Fruit fly (Drosophila melanogaster): ENCODE results near the gene alpha-Man-Ib.

Gene alpha-Man-Ib

dm6 chr3R:29151621-29152092 is 39.0 kb upstream of the alpha-Man-Ib start, which contains the start of gene eIF2D (continued):
- TF ChIP-seq CG15514 (GFP tag; optimal IDR thresholded peaks at IDR 0.05), result peak; percentile 77
- peak; percentile 36 for TF ChIP-seq CG10543 (GFP tag; optimal IDR thresholded peaks at IDR 0.05)
- no peak for TF ChIP-seq ERR (GFP tag; optimal IDR thresholded peaks at IDR 0.05)
- peak; percentile 28 for TF ChIP-seq jumu (GFP tag; optimal IDR thresholded peaks at IDR 0.05)
- no peak for TF ChIP-seq jigr1 (GFP tag; IDR thresholded peaks at IDR 0.05)
- TF ChIP-seq tup (GFP tag; optimal IDR thresholded peaks at IDR 0.05), result no peak
- TF ChIP-seq Trl (optimal IDR thresholded peaks at IDR 0.05), result no peak
- TF ChIP-seq Trl (GFP tag; optimal IDR thresholded peaks at IDR 0.05), result peak; percentile 66
- TF ChIP-seq Hmr (GFP tag; optimal IDR thresholded peaks at IDR 0.05), result peak; percentile 65
- peak; percentile 54; the same call in 1 of the 2 replicates for TF ChIP-seq CG17328 (GFP tag; IDR thresholded peaks at IDR 0.05)
- TF ChIP-seq ranshi (GFP tag; IDR thresholded peaks at IDR 0.05), result peak; percentile 64; the same call in 1 of the 2 replicates
- TF ChIP-seq CG7357 (GFP tag; IDR thresholded peaks at IDR 0.05), result no peak
- TF ChIP-seq gsb-n (tag; optimal IDR thresholded peaks at IDR 0.05), result no peak
- no peak for TF ChIP-seq CG2202 (tag; optimal IDR thresholded peaks at IDR 0.05)
- peak; percentile 68 for TF ChIP-seq caup (GFP tag; optimal IDR thresholded peaks at IDR 0.05; ENCODE audit: severe bottlenecking)
- no peak for TF ChIP-seq Opbp (GFP tag; IDR thresholded peaks at IDR 0.05; ENCODE audit: partially characterized antibody)
- no peak for TF ChIP-seq CG10274 (GFP tag; optimal IDR thresholded peaks at IDR 0.05)
- peak; percentile 48 for TF ChIP-seq Drgx (GFP tag; IDR thresholded peaks at IDR 0.05)
- peak; percentile 50 for TF ChIP-seq Chrac-16 (GFP tag; optimal IDR thresholded peaks at IDR 0.05)

dm6 chr3R:29148072-29148471 is 35.5 kb upstream of the alpha-Man-Ib start, which contains the start of the genes CG11882 and Pglym78:
TSS of gene CG11882 (minus strand) at chr3R:29148172.
TSS of gene Pglym78 (plus strand) at chr3R:29148248.
- TF ChIP-seq Lim3 (GFP tag; IDR thresholded peaks at IDR 0.05) (no peak), CG4707 (GFP tag; optimal IDR thresholded peaks at IDR 0.05) (no peak), CG3281 (GFP tag; optimal IDR thresholded peaks at IDR 0.05) (no peak), pnt (GFP tag; optimal IDR thresholded peaks at IDR 0.05) (peak; percentile 32), gcm2 (GFP tag; optimal IDR thresholded peaks at IDR 0.05) (no peak), stwl (tag; optimal IDR thresholded peaks at IDR 0.05) (peak; percentile 90), CG1832 (GFP tag; optimal IDR thresholded peaks at IDR 0.05) (no peak), Lhr (GFP tag; optimal IDR thresholded peaks at IDR 0.05) (peak; percentile 89), CG17802 (tag; optimal IDR thresholded peaks at IDR 0.05) (no peak), pum (GFP tag; optimal IDR thresholded peaks at IDR 0.05) (peak; percentile 65), Xbp1 (GFP tag; optimal IDR thresholded peaks at IDR 0.05) (peak; percentile 52), kni (GFP tag; optimal IDR thresholded peaks at IDR 0.05) (peak; percentile 12), bbx (GFP tag; IDR thresholded peaks at IDR 0.05; ENCODE audit: partially characterized antibody) (peak; percentile 55; the same call in 1 of the 2 replicates), ftz-f1 (GFP tag; optimal IDR thresholded peaks at IDR 0.05) (peak; percentile 100), E2f1 (GFP tag; IDR thresholded peaks at IDR 0.05) (peak; percentile 49), nau (GFP tag; optimal IDR thresholded peaks at IDR 0.05) (no peak), sug (tag; optimal IDR thresholded peaks at IDR 0.05) (peak; percentile 73), crc (GFP tag; optimal IDR thresholded peaks at IDR 0.05) (no peak), gro (GFP tag; optimal IDR thresholded peaks at IDR 0.05) (peak; percentile 55), toy (GFP tag; IDR thresholded peaks at IDR 0.05) (no peak), dmrt11E (tag; optimal IDR thresholded peaks at IDR 0.05) (no peak), fd3F (GFP tag; optimal IDR thresholded peaks at IDR 0.05) (no peak), CG10267 (tag; optimal IDR thresholded peaks at IDR 0.05) (peak; percentile 36), Drgx (GFP tag; IDR thresholded peaks at IDR 0.05) (peak; percentile 37; the same call in 1 of the 2 replicates), CG18619 (GFP tag; optimal IDR thresholded peaks at IDR 0.05) (peak; percentile 1), Scr (GFP tag; IDR thresholded peaks at IDR 0.05; ENCODE audit: partially characterized antibody) (peak; percentile 58), zen (tag; optimal IDR thresholded peaks at IDR 0.05) (no peak), MTF-1 (GFP tag; optimal IDR thresholded peaks at IDR 0.05; ENCODE audit: borderline replicate concordance) (peak; percentile 45), CG3838 (GFP tag; optimal IDR thresholded peaks at IDR 0.05) (no peak), vnd (GFP tag; IDR thresholded peaks at IDR 0.05; ENCODE audit: partially characterized antibody) (no peak), CG30431 (GFP tag; optimal IDR thresholded peaks at IDR 0.05) (no peak), CG6272 (GFP tag; IDR thresholded peaks at IDR 0.05) (peak; percentile 41; the same call in 1 of the 2 replicates)
